Fruit fly (Drosophila melanogaster) whole organism, adult: Measurements from ENCODE around the gene GstZ1.

ENCODE experiments used
- CG11617 ChIP-seq: fragments of 200-800 bp; sonication (Bioruptor generic); optimal IDR thresholded peaks from 2 replicates; lab custom pipeline; 2017; ENCODE audit warnings: mild to moderate bottlenecking, missing biosample characterization, missing genetic modification reagents, missing genetic modification characterization
- CG12768 ChIP-seq: fragments of 200-800 bp; sonication (Bioruptor generic); optimal IDR thresholded peaks from 2 replicates; lab custom pipeline; 2017; ENCODE audit warnings: missing biosample characterization, missing genetic modification characterization, mild to moderate bottlenecking, moderate library complexity, missing genetic modification reagents
- CG14711 ChIP-seq: fragments of 200-800 bp; sonication (Bioruptor generic); optimal IDR thresholded peaks from 2 replicates; lab custom pipeline; 2018; ENCODE audit warnings: missing biosample characterization, mild to moderate bottlenecking, missing genetic modification characterization, moderate library complexity
- CG1620 ChIP-seq: fragments of 200-800 bp; sonication (Bioruptor generic); optimal IDR thresholded peaks from 2 replicates; lab custom pipeline; 2016; ENCODE audit warnings: missing biosample characterization, missing genetic modification characterization
- CG33017 ChIP-seq: fragments of 200-800 bp; sonication (Bioruptor generic); optimal IDR thresholded peaks from 2 replicates; lab custom pipeline; 2018; ENCODE audit warnings: missing biosample characterization, mild to moderate bottlenecking, missing genetic modification characterization, moderate library complexity
- CG5204 ChIP-seq: fragments of 200-800 bp; sonication (Bioruptor generic); optimal IDR thresholded peaks from 2 replicates; lab custom pipeline; 2016; ENCODE audit warnings: missing biosample characterization, missing genetic modification characterization
- CG7045 ChIP-seq: fragments of 200-800 bp; sonication (Bioruptor generic); optimal IDR thresholded peaks from 2 replicates; lab custom pipeline; 2017; ENCODE audit warnings: missing biosample characterization, mild to moderate bottlenecking, missing genetic modification characterization
- CG7101 ChIP-seq: fragments of 200-800 bp; sonication (Bioruptor generic); optimal IDR thresholded peaks from 2 replicates; lab custom pipeline; 2018; ENCODE audit warnings: missing biosample characterization, mild to moderate bottlenecking, missing genetic modification characterization, moderate library complexity
- Clk ChIP-seq: fragments of 200-800 bp; sonication (Bioruptor generic); optimal IDR thresholded peaks from 2 replicates; lab custom pipeline; 2017; ENCODE audit warnings: missing biosample characterization, missing genetic modification characterization
- Crg-1 ChIP-seq: fragments of 200-800 bp; sonication (Bioruptor generic); optimal IDR thresholded peaks from 2 replicates; lab custom pipeline; 2016; ENCODE audit warnings: missing biosample characterization, missing genetic modification characterization
- Mnt ChIP-seq: fragments of 200-800 bp; sonication (Bioruptor generic); optimal IDR thresholded peaks from 2 replicates; lab custom pipeline; 2016; ENCODE audit warnings: missing biosample characterization, mild to moderate bottlenecking, missing genetic modification characterization
- bab1 ChIP-seq: fragments of 200-800 bp; sonication (Bioruptor generic); optimal IDR thresholded peaks from 3 replicates; lab custom pipeline; 2019; ENCODE audit warnings: missing biosample characterization, mild to moderate bottlenecking, missing genetic modification characterization, moderate library complexity
- cic ChIP-seq: fragments of 200-800 bp; sonication (Bioruptor generic); optimal IDR thresholded peaks from 2 replicates; lab custom pipeline; 2017; ENCODE audit warnings: missing biosample characterization, mild to moderate bottlenecking, missing genetic modification characterization, moderate library complexity
- cnc ChIP-seq, 2 experiments: fragments of >200 bp; optimal IDR thresholded peaks; 2 replicates each; lab custom pipeline; 2017
- kay ChIP-seq: fragments of 200-800 bp; sonication (Bioruptor generic); peaks from one replicate; lab custom pipeline; 2016; ENCODE audit warnings: missing biosample characterization, missing genetic modification characterization, borderline replicate concordance
- ovo ChIP-seq: fragments of 200-800 bp; sonication (Bioruptor generic); optimal IDR thresholded peaks from 2 replicates; lab custom pipeline; 2016; ENCODE audit warnings: missing biosample characterization, missing genetic modification characterization
- pad ChIP-seq: fragments of 200-800 bp; sonication (Bioruptor generic); optimal IDR thresholded peaks from 3 replicates; lab custom pipeline; 2017; ENCODE audit warnings: missing biosample characterization, missing genetic modification characterization, mild to moderate bottlenecking, moderate library complexity, missing genetic modification reagents
- tj ChIP-seq: fragments of 200-800 bp; sonication (Bioruptor generic); optimal IDR thresholded peaks from 3 replicates; lab custom pipeline; 2017; ENCODE audit warnings: missing biosample characterization, mild to moderate bottlenecking, missing genetic modification characterization, moderate library complexity
- toe ChIP-seq: fragments of 200-800 bp; sonication (Bioruptor generic); optimal IDR thresholded peaks from 2 replicates; lab custom pipeline; 2016; ENCODE audit warnings: missing biosample characterization, missing genetic modification characterization

Gene GstZ1

dm6 chr3R:9418373-9419299 lies 37.7 kb downstream of the GstZ1 start:
- no peak for TF ChIP-seq Crg-1 (GFP tag; lab: Kevin White, UChicago)
- TF ChIP-seq cnc (optimal IDR thresholded peaks at IDR 0.05; lab: Kevin White, UChicago), result no peak
- peak; percentile 73 for TF ChIP-seq kay (GFP tag; lab: Kevin White, UChicago)
- no peak for TF ChIP-seq CG5204 (GFP tag; lab: Kevin White, UChicago)
- TF ChIP-seq toe (GFP tag; lab: Kevin White, UChicago), result no peak
- no peak for TF ChIP-seq CG12768 (GFP tag; lab: Kevin White, UChicago)
- no peak for TF ChIP-seq Clk
- TF ChIP-seq CG33017 (tag; lab: Kevin White, UChicago), result no peak
- no peak for TF ChIP-seq ovo
- TF ChIP-seq tj (GFP tag; lab: Kevin White, UChicago), result peak; percentile 56
- TF ChIP-seq CG11617 (GFP tag; lab: Kevin White, UChicago), result no peak
- TF ChIP-seq CG7101 (tag; lab: Kevin White, UChicago), result no peak

- peak; percentile 19 for TF ChIP-seq bab1 (GFP tag; lab: Kevin White, UChicago)
- TF ChIP-seq tj (GFP tag; lab: Kevin White, UChicago), result peak; percentile 71
- peak; percentile 6 for TF ChIP-seq pad
- no peak for TF ChIP-seq Clk
- peak; percentile 57 for TF ChIP-seq cic (GFP tag; lab: Kevin White, UChicago)
- no peak for TF ChIP-seq CG1620 (GFP tag; lab: Kevin White, UChicago)
- peak; percentile 77 for TF ChIP-seq Mnt (GFP tag; lab: Kevin White, UChicago)
- TF ChIP-seq CG33017 (tag; lab: Kevin White, UChicago), result peak; percentile 30
- peak; percentile 40 for TF ChIP-seq CG11617 (GFP tag; lab: Kevin White, UChicago)
- peak; percentile 2 for TF ChIP-seq CG12768 (GFP tag; lab: Kevin White, UChicago)
- peak; percentile 43 for TF ChIP-seq CG7045
- TF ChIP-seq kay (GFP tag; lab: Kevin White, UChicago), result no peak
Observed at dm6 chr3R:9417577-9418334, 38.6 kb downstream of the GstZ1 start, which contains the start of gene ps. Gene ps (plus strand): TSS chr3R:9417940.

- TF ChIP-seq kay (GFP tag; lab: Kevin White, UChicago) (peak; percentile 77), CG7045 (no peak)
Observed at dm6 chr3R:9416951-9417350, 39.4 kb downstream of the GstZ1 start.

- TF ChIP-seq ovo, result peak; percentile 80
- TF ChIP-seq kay (GFP tag; lab: Kevin White, UChicago), result no peak
Observed at dm6 chr3R:9411928-9412640, 44.3 kb downstream of the GstZ1 start, which contains the start of the genes Task7 and alpha-Man-IIa. Gene Task7 (minus strand): TSS chr3R:9412293. Gene alpha-Man-IIa (plus strand): TSS chr3R:9412548.

dm6 chr3R:9410182-9410581 lies 46.2 kb downstream of the GstZ1 start, which contains the start of gene betaTub85D:
Gene betaTub85D (minus strand): TSS chr3R:9410282.
- TF ChIP-seq CG14711 (tag; lab: Kevin White, UChicago) (no peak), CG12768 (GFP tag; lab: Kevin White, UChicago) (no peak), pad (no peak), CG33017 (tag; lab: Kevin White, UChicago) (no peak), kay (GFP tag; lab: Kevin White, UChicago) (no peak)

dm6 chr3R:9408069-9408468 lies 48.3 kb downstream of the GstZ1 start, which contains the start of gene CG44261:
Gene CG44261 (minus strand): TSS chr3R:9408169.
- TF ChIP-seq toe (GFP tag; lab: Kevin White, UChicago), result no peak
